Worm (Caenorhabditis elegans) whole organism, L2 larva: ENCODE data around the gene K08D12.8.

Experiments used
- aly-2 ChIP-seq: fragments of 150-350 bp; optimal IDR thresholded peaks from 2 replicates; lab custom pipeline; 2014; ENCODE audit warnings: missing biosample characterization, missing genetic modification characterization
- ama-1 ChIP-seq: fragments of 150-350 bp; optimal IDR thresholded peaks from 2 replicates; lab custom pipeline; 2018; ENCODE audit warnings: inconsistent platforms
- egl-27 ChIP-seq: sonication (generic microtip); optimal IDR thresholded peaks from 3 replicates; lab custom pipeline; 2017; ENCODE audit warnings: missing biosample characterization, missing genetic modification reagents, missing genetic modification characterization
- elt-1 ChIP-seq: fragments of 150-350 bp; optimal IDR thresholded peaks from 2 replicates; lab custom pipeline; 2014; ENCODE audit warnings: missing biosample characterization, missing genetic modification characterization
- lin-11 ChIP-seq: fragments of 150-350 bp; sonication (generic microtip); optimal IDR thresholded peaks from 2 replicates; lab custom pipeline; 2014; ENCODE audit warnings: missing biosample characterization, missing genetic modification characterization, inconsistent platforms, mixed read lengths
- lin-39 ChIP-seq: fragments of 150-350 bp; optimal IDR thresholded peaks from 2 replicates; lab custom pipeline; 2014; ENCODE audit warnings: missing biosample characterization, missing genetic modification reagents, missing genetic modification characterization
- nhr-25 ChIP-seq: fragments of 150-350 bp; sonication (generic microtip); optimal IDR thresholded peaks from 3 replicates; lab custom pipeline; 2014; ENCODE audit warnings: missing biosample characterization, missing genetic modification characterization
- skn-1 ChIP-seq: sonication (generic microtip); optimal IDR thresholded peaks from 2 replicates; lab custom pipeline; 2017; ENCODE audit warnings: missing biosample characterization, missing genetic modification characterization

ce11 chrIV:1715705-1716104 lies 10.3 kb upstream of the K08D12.8 start:
- TF ChIP-seq ama-1 (lab: Kevin White, UChicago) (no peak), elt-1 (tag; lab: Kevin White, UChicago) (no peak), egl-27 (tag; lab: Kevin White, UChicago) (no peak), skn-1 (tag; lab: Kevin White, UChicago) (no peak), aly-2 (tag; lab: Kevin White, UChicago) (no peak), nhr-25 (tag; lab: Kevin White, UChicago) (peak; percentile 74), lin-11 (tag; lab: Kevin White, UChicago) (no peak), lin-39 (tag; lab: Kevin White, UChicago) (no peak)
